Fruit fly (Drosophila melanogaster) whole organism, prepupa: Measurements from ENCODE around the gene TotM.

Experiments used
- Blimp-1 ChIP-seq: fragments of 200-800 bp; sonication (Bioruptor generic); optimal IDR thresholded peaks from 3 replicates; lab custom pipeline; 2017; ENCODE audit warnings: missing biosample characterization, missing genetic modification characterization, mild to moderate bottlenecking, moderate library complexity, missing genetic modification reagents
- CG10631 ChIP-seq: fragments of 200-800 bp; sonication (Bioruptor generic); optimal IDR thresholded peaks from 2 replicates; lab custom pipeline; 2016; ENCODE audit warnings: missing biosample characterization, missing genetic modification characterization
- CG10669 ChIP-seq: fragments of 200-800 bp; sonication (Bioruptor generic); optimal IDR thresholded peaks from 3 replicates; lab custom pipeline; 2018; ENCODE audit warnings: missing biosample characterization, mild to moderate bottlenecking, missing genetic modification characterization, moderate library complexity
- CG11294 ChIP-seq: fragments of 200-800 bp; sonication (Bioruptor generic); IDR thresholded peaks from 2 replicates; pipeline ENCODE4 v1.3.6; 2022; ENCODE audit warnings: missing biosample characterization, missing genetic modification characterization
- CG11902 ChIP-seq: fragments of 200-800 bp; sonication (Bioruptor generic); optimal IDR thresholded peaks from 3 replicates; lab custom pipeline; 2016; ENCODE audit warnings: missing biosample characterization, missing genetic modification characterization
- CG15336 ChIP-seq: fragments of 200-800 bp; sonication (Bioruptor generic); IDR thresholded peaks from 2 replicates; pipeline ENCODE4 v1.3.6; 2022; ENCODE audit warnings: missing biosample characterization, missing genetic modification characterization
- CG16779 ChIP-seq: fragments of 200-800 bp; sonication (Bioruptor generic); optimal IDR thresholded peaks from 3 replicates; lab custom pipeline; 2017; ENCODE audit warnings: missing biosample characterization, mild to moderate bottlenecking, missing genetic modification characterization
- CG3032 ChIP-seq: fragments of 200-800 bp; optimal IDR thresholded peaks from 2 replicates; lab custom pipeline; 2019; ENCODE audit warnings: missing biosample characterization, mild to moderate bottlenecking, missing genetic modification characterization, moderate library complexity
- CG34406 ChIP-seq: fragments of 200-800 bp; sonication (Bioruptor generic); optimal IDR thresholded peaks from 3 replicates; lab custom pipeline; 2016; ENCODE audit warnings: missing biosample characterization, missing genetic modification characterization
- CG3919 ChIP-seq: fragments of 200-800 bp; sonication (Bioruptor generic); optimal IDR thresholded peaks from 3 replicates; lab custom pipeline; 2016; ENCODE audit warnings: missing biosample characterization, missing genetic modification characterization
- CG4318 ChIP-seq: fragments of 200-800 bp; sonication (Bioruptor generic); optimal IDR thresholded peaks from 3 replicates; lab custom pipeline; 2017; ENCODE audit warnings: missing biosample characterization, mild to moderate bottlenecking, missing genetic modification characterization
- CG6276 ChIP-seq: fragments of 200-800 bp; sonication (Bioruptor generic); optimal IDR thresholded peaks from 2 replicates; lab custom pipeline; 2017; ENCODE audit warnings: missing biosample characterization, mild to moderate bottlenecking, missing genetic modification characterization
- CG6808 ChIP-seq: fragments of 200-800 bp; sonication (Bioruptor generic); optimal IDR thresholded peaks from 3 replicates; lab custom pipeline; 2017; ENCODE audit warnings: missing biosample characterization, missing genetic modification characterization, mild to moderate bottlenecking, moderate library complexity, missing genetic modification reagents
- CG7368 ChIP-seq: fragments of 200-800 bp; sonication (Bioruptor generic); optimal IDR thresholded peaks from 3 replicates; lab custom pipeline; 2016; ENCODE audit warnings: missing biosample characterization, missing genetic modification characterization
- CG8119 ChIP-seq: fragments of 200-800 bp; sonication (Bioruptor generic); IDR thresholded peaks from 3 replicates; pipeline ENCODE4 v1.3.6; 2022; ENCODE audit warnings: missing biosample characterization, missing genetic modification characterization
- CG8319 ChIP-seq: fragments of 200-800 bp; sonication (Bioruptor generic); optimal IDR thresholded peaks from 3 replicates; lab custom pipeline; 2016; ENCODE audit warnings: missing biosample characterization, missing genetic modification characterization
- CG8632 ChIP-seq: fragments of 200-800 bp; sonication (Bioruptor generic); optimal IDR thresholded peaks from 3 replicates; lab custom pipeline; 2016; ENCODE audit warnings: missing biosample characterization, missing genetic modification characterization
- CG9139 ChIP-seq: fragments of 200-800 bp; sonication (Bioruptor generic); optimal IDR thresholded peaks from 3 replicates; lab custom pipeline; 2017; ENCODE audit warnings: missing biosample characterization, mild to moderate bottlenecking, missing genetic modification characterization
- Eip78C ChIP-seq: fragments of 200-800 bp; sonication (Bioruptor generic); peaks from one replicate; lab custom pipeline; 2016; ENCODE audit warnings: missing biosample characterization, missing genetic modification characterization
- Eip93F ChIP-seq: fragments of 200-800 bp; sonication (Bioruptor generic); optimal IDR thresholded peaks from 2 replicates; lab custom pipeline; 2016; ENCODE audit warnings: missing biosample characterization, mild to moderate bottlenecking, missing genetic modification characterization
- Ets21C ChIP-seq: fragments of 200-800 bp; sonication (Bioruptor generic); optimal IDR thresholded peaks from 3 replicates; lab custom pipeline; 2016; ENCODE audit warnings: missing biosample characterization, missing genetic modification characterization
- Ets96B ChIP-seq: fragments of 200-800 bp; optimal IDR thresholded peaks from 2 replicates; lab custom pipeline; 2019; ENCODE audit warnings: missing biosample characterization, mild to moderate bottlenecking, missing genetic modification characterization, moderate library complexity
- Hr38 ChIP-seq: sonication (Bioruptor generic); optimal IDR thresholded peaks from 2 replicates; lab custom pipeline; 2016; ENCODE audit warnings: missing biosample characterization, missing genetic modification characterization
- Met ChIP-seq: fragments of 200-800 bp; sonication (Bioruptor generic); optimal IDR thresholded peaks from 3 replicates; lab custom pipeline; 2016; ENCODE audit warnings: missing biosample characterization, missing genetic modification characterization
- Smox ChIP-seq: fragments of 200-800 bp; sonication (Bioruptor generic); optimal IDR thresholded peaks from 3 replicates; lab custom pipeline; 2016; ENCODE audit warnings: missing biosample characterization, missing genetic modification characterization
- Sox102F ChIP-seq: fragments of 200-800 bp; sonication (Bioruptor generic); optimal IDR thresholded peaks from 2 replicates; lab custom pipeline; 2016; ENCODE audit warnings: missing biosample characterization, mild to moderate bottlenecking, missing genetic modification characterization
- Sox15 ChIP-seq: fragments of 200-800 bp; sonication (Bioruptor generic); optimal IDR thresholded peaks from 3 replicates; lab custom pipeline; 2016; ENCODE audit warnings: missing biosample characterization, missing genetic modification characterization
- achi ChIP-seq: fragments of 200-800 bp; sonication (Bioruptor generic); optimal IDR thresholded peaks from 3 replicates; lab custom pipeline; 2016; ENCODE audit warnings: missing biosample characterization, missing genetic modification characterization
- acj6 ChIP-seq: fragments of 200-800 bp; sonication (Bioruptor generic); optimal IDR thresholded peaks from 3 replicates; lab custom pipeline; 2016; ENCODE audit warnings: missing biosample characterization, missing genetic modification characterization
- cyc ChIP-seq: fragments of 200-800 bp; sonication (Bioruptor generic); optimal IDR thresholded peaks from 3 replicates; lab custom pipeline; 2016; ENCODE audit warnings: missing biosample characterization, missing genetic modification characterization
- dac ChIP-seq: fragments of 200-800 bp; sonication (Bioruptor generic); optimal IDR thresholded peaks from 2 replicates; lab custom pipeline; 2017; ENCODE audit warnings: missing biosample characterization, mild to moderate bottlenecking, missing genetic modification characterization
- dsx ChIP-seq: fragments of 200-800 bp; optimal IDR thresholded peaks from 3 replicates; lab custom pipeline; 2019; ENCODE audit warnings: missing biosample characterization, mild to moderate bottlenecking, missing genetic modification characterization, moderate library complexity; ENCODE audit not compliant: poor library complexity, severe bottlenecking
- eg ChIP-seq: fragments of 200-800 bp; sonication (Bioruptor generic); IDR thresholded peaks from 3 replicates; pipeline ENCODE4 v1.3.6; 2022; ENCODE audit warnings: missing biosample characterization, missing genetic modification characterization
- esn ChIP-seq: fragments of 200-800 bp; sonication (Bioruptor generic); optimal IDR thresholded peaks from 2 replicates; lab custom pipeline; 2016; ENCODE audit warnings: missing biosample characterization, mild to moderate bottlenecking, missing genetic modification characterization, moderate library complexity
- fd59A ChIP-seq: fragments of 200-800 bp; sonication (Bioruptor generic); optimal IDR thresholded peaks from 2 replicates; lab custom pipeline; 2017; ENCODE audit warnings: missing biosample characterization, mild to moderate bottlenecking, missing genetic modification characterization, missing genetic modification reagents
- fd85E ChIP-seq: fragments of 200-800 bp; sonication (Bioruptor generic); optimal IDR thresholded peaks from 3 replicates; lab custom pipeline; 2016; ENCODE audit warnings: missing biosample characterization, missing genetic modification characterization
- fkh ChIP-seq: fragments of 200-800 bp; sonication (Bioruptor generic); optimal IDR thresholded peaks from 3 replicates; lab custom pipeline; 2017; ENCODE audit warnings: missing biosample characterization, mild to moderate bottlenecking, missing genetic modification characterization, moderate library complexity
- net ChIP-seq: fragments of 200-800 bp; sonication (Bioruptor generic); optimal IDR thresholded peaks from 3 replicates; lab custom pipeline; 2016; ENCODE audit warnings: missing biosample characterization, missing genetic modification characterization
- pdm3 ChIP-seq: fragments of 200-800 bp; sonication (Bioruptor generic); optimal IDR thresholded peaks from 3 replicates; lab custom pipeline; 2016; ENCODE audit warnings: missing biosample characterization, missing genetic modification characterization
- salr ChIP-seq, 2 experiments: fragments of 200-800 bp; sonication (Bioruptor generic); optimal IDR thresholded peaks; 3 replicates each; lab custom pipeline; 2016 to 2018; ENCODE audit warnings: missing biosample characterization in 2 of 2, missing genetic modification characterization in 2 of 2, mild to moderate bottlenecking in 1 of 2
- spab ChIP-seq: fragments of 200-800 bp; sonication (Bioruptor generic); optimal IDR thresholded peaks from 2 replicates; lab custom pipeline; 2017; ENCODE audit warnings: missing biosample characterization, mild to moderate bottlenecking, missing genetic modification characterization, missing genetic modification reagents
- ss ChIP-seq, 2 experiments: fragments of 200-800 bp; sonication (Bioruptor generic); optimal IDR thresholded peaks; 2 replicates in 1 of 2; 3 replicates in 1 of 2; lab custom pipeline; 2017 to 2018; ENCODE audit warnings: mild to moderate bottlenecking in 2 of 2, missing biosample characterization in 2 of 2, missing genetic modification characterization in 2 of 2, moderate library complexity in 1 of 2
- svp ChIP-seq: fragments of 200-800 bp; sonication (Bioruptor generic); peaks from one replicate; lab custom pipeline; 2016; ENCODE audit warnings: missing biosample characterization, missing genetic modification characterization
- topi ChIP-seq: fragments of 200-800 bp; sonication (Bioruptor generic); optimal IDR thresholded peaks from 3 replicates; lab custom pipeline; 2016; ENCODE audit warnings: missing biosample characterization, missing genetic modification characterization
- vri ChIP-seq: fragments of 200-800 bp; sonication (Bioruptor generic); optimal IDR thresholded peaks from 3 replicates; lab custom pipeline; 2016; ENCODE audit warnings: missing biosample characterization, mild to moderate bottlenecking, missing genetic modification characterization

Gene TotM

DNA sequence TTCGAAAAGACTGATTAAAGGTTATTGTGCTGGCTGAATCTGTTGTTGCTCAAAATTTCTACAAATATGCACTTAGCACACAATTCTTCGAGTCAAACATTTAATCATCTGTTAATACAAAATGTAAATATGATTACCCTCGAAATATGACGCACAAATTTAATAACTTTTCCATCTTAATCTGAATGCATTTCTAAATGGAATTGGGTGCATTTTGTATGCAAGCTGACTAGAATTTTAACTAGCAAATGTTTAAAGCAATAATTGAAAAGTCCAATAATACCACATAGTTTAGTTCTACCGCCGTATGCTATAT, 9.0 kb downstream of the TotM start:
- TF ChIP-seq ss (GFP tag; optimal IDR thresholded peaks at IDR 0.05; lab: Kevin White, UChicago) (no peak), Smox (GFP tag; lab: Kevin White, UChicago) (no peak), Ets96B (tag; lab: Kevin White, UChicago) (no peak)

dm6 chr2L:5341015-5341608, 11.5 kb downstream of the TotM start:
- TF ChIP-seq Smox (GFP tag; lab: Kevin White, UChicago) (no peak), fkh (GFP tag; lab: Kevin White, UChicago) (peak; percentile 36), CG10669 (GFP tag; lab: Kevin White, UChicago) (no peak)
- TF ChIP-seq, all 60 proteins: peak for 1

dm6 chr2L:5342119-5342817, 12.6 kb downstream of the TotM start, which contains the start of gene Acsf2:
Acsf2 (minus strand) TSS chr2L:5342234.
- peak; percentile 31 for TF ChIP-seq Sox102F (GFP tag; lab: Kevin White, UChicago)
- peak; percentile 63 for TF ChIP-seq CG16779 (tag; lab: Kevin White, UChicago)
- peak; percentile 35 for TF ChIP-seq CG8632
- no peak for TF ChIP-seq dsx (GFP tag; lab: Kevin White, UChicago)
- no peak for TF ChIP-seq CG3032 (tag; lab: Kevin White, UChicago)
- TF ChIP-seq fkh (GFP tag; lab: Kevin White, UChicago): peak; percentile 95
- peak in 1 of 2 experiments; percentile 67 for TF ChIP-seq salr (GFP tag; optimal IDR thresholded peaks at IDR 0.05; lab: Kevin White, UChicago)
- peak; percentile 34 for TF ChIP-seq CG34406 (GFP tag; lab: Kevin White, UChicago)
- TF ChIP-seq cyc: peak; percentile 57
- TF ChIP-seq Eip93F: no peak
- TF ChIP-seq dac (GFP tag; lab: Kevin White, UChicago): peak; percentile 62
- peak; percentile 36 for TF ChIP-seq Ets21C
- TF ChIP-seq esn: peak; percentile 69
- TF ChIP-seq CG3919 (GFP tag; lab: Kevin White, UChicago): peak; percentile 61
- peak; percentile 5 for TF ChIP-seq CG8319
- peak; percentile 24 for TF ChIP-seq Sox15 (GFP tag; lab: Kevin White, UChicago)
- TF ChIP-seq CG4318 (GFP tag; lab: Kevin White, UChicago): peak; percentile 72
- no peak for TF ChIP-seq spab
- TF ChIP-seq achi: peak; percentile 65
- TF ChIP-seq topi: peak; percentile 64
- peak; percentile 86 for TF ChIP-seq net
- no peak for TF ChIP-seq ss (GFP tag; optimal IDR thresholded peaks at IDR 0.05; lab: Kevin White, UChicago)
- TF ChIP-seq CG8119 (GFP tag; lab: Robert Waterston, UW): peak; percentile 94
- no peak for TF ChIP-seq fd59A (GFP tag; lab: Kevin White, UChicago)
- TF ChIP-seq CG11294 (GFP tag; lab: Robert Waterston, UW): peak; percentile 97
- peak; percentile 33 for TF ChIP-seq CG11902 (GFP tag; lab: Kevin White, UChicago)
- no peak for TF ChIP-seq CG9139 (GFP tag; lab: Kevin White, UChicago)
- peak; percentile 57 for TF ChIP-seq vri (GFP tag; lab: Kevin White, UChicago)
- no peak for TF ChIP-seq fd85E (GFP tag; lab: Kevin White, UChicago)
- TF ChIP-seq pdm3 (GFP tag; lab: Kevin White, UChicago): peak; percentile 82
- peak; percentile 60 for TF ChIP-seq acj6 (GFP tag; lab: Kevin White, UChicago)
- peak; percentile 39 for TF ChIP-seq Met (GFP tag; lab: Kevin White, UChicago)
- peak; percentile 36 for TF ChIP-seq CG7368 (GFP tag; lab: Kevin White, UChicago)
- no peak for TF ChIP-seq Hr38 (GFP tag; lab: Kevin White, UChicago)
- no peak for TF ChIP-seq Ets96B (tag; lab: Kevin White, UChicago)
- TF ChIP-seq Eip78C (GFP tag; lab: Kevin White, UChicago): peak; percentile 90
- peak; percentile 81 for TF ChIP-seq svp
- peak; percentile 95 for TF ChIP-seq eg
- no peak for TF ChIP-seq Blimp-1 (GFP tag; lab: Kevin White, UChicago)
- peak; percentile 90 for TF ChIP-seq CG6276 (GFP tag; lab: Kevin White, UChicago)
- no peak for TF ChIP-seq CG6808 (GFP tag; lab: Kevin White, UChicago)
- TF ChIP-seq CG15336 (GFP tag; lab: Robert Waterston, UW): peak; percentile 97
- TF ChIP-seq CG10631 (GFP tag; lab: Kevin White, UChicago): peak; percentile 42
